Fruit fly (Drosophila melanogaster): ENCODE measurements around the gene FoxK.
A peak's percentile ranks its signal among the peaks of the same experiment; 100 is the strongest.

DNA sequence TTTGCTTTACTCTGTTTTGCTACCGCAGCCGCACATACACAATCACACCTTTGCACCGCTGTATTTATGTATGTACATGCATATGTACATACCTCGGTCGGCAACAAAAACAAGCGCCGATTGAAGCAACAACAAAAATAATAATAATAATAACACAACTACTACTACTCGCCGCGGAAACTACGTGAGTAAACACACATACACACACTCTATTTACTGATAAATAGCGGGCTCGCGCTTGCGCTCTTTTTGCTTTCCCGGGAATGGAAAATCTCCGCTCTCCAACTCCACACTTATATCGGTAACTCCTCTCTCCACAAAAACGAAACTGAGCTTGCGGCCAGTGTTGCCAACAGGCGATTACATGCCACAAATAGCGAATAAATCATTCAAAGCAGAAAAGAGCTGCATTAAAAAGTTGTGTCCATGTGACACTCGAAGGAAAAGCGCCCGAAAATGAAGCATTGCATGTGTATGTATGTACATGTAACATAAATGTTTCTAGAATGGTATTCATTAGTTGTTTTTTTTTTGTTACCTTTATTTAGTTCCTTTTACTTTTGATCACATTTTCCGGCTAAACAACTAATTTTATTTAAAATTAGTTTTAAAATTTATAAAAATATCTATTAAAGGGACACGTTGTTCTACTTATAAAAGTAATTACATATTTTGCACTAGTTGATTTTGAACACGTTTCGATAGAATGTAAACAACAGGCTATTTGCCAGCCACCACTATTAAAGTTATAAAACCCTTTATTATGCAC is 1.8 kb downstream of the FoxK start:
- TF ChIP-seq CG6854 (GFP tag; optimal IDR thresholded peaks at IDR 0.05), result no peak
- peak; percentile 56; the same call in 1 of the 3 replicates for TF ChIP-seq CG6163 (GFP tag; IDR thresholded peaks at IDR 0.05)
- no peak for TF ChIP-seq fd85E (GFP tag; optimal IDR thresholded peaks at IDR 0.05)
